Worm (Caenorhabditis elegans) whole organism, L1 larva: ENCODE measurements around the gene F26A1.4.

Experiments used
- aly-2 ChIP-seq: fragments of 150-350 bp; optimal IDR thresholded peaks from 2 replicates; lab custom pipeline; 2014; ENCODE audit warnings: missing biosample characterization, missing genetic modification characterization
- ama-1 ChIP-seq: fragments of 150-350 bp; optimal IDR thresholded peaks from 2 replicates; lab custom pipeline; 2014
- lin-13 ChIP-seq: fragments of 150-350 bp; optimal IDR thresholded peaks from 2 replicates; lab custom pipeline; 2014; ENCODE audit warnings: missing biosample characterization, missing genetic modification reagents, missing genetic modification characterization
- lin-14 ChIP-seq: fragments of 200-800 bp; sonication (Bioruptor generic); optimal IDR thresholded peaks from 2 replicates; lab custom pipeline; 2018; ENCODE audit warnings: mild to moderate bottlenecking, missing genetic modification characterization, moderate library complexity, missing compliant biosample characterization
- snpc-4 ChIP-seq: fragments of 150-350 bp; optimal IDR thresholded peaks from 2 replicates; lab custom pipeline; 2014; ENCODE audit warnings: missing biosample characterization, missing genetic modification characterization
- tbx-2 ChIP-seq: sonication (generic microtip); optimal IDR thresholded peaks from 2 replicates; lab custom pipeline; 2016; ENCODE audit warnings: missing genetic modification characterization, missing compliant biosample characterization

DNA sequence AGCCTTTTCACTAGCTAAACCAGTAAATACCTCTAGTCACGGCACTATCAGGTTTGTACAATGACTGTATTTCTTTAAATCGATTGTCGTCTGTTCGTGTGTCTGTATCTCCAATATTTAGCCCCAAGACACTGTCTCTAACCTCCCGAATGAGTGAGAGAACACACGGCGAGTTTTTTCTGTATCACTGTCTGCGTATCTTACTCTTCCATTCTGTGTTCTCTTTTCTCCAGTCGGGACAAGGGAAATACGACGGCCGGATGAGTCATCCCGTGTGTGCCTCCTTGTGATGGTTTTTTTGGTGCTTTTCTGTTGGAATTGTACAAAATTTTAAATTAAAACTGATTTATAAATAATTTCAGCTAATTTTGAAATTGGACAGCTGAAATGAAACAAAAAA is 21.3 kb upstream of the F26A1.4 start:
- peak; percentile 93 for TF ChIP-seq lin-14
- TF ChIP-seq ama-1 (lab: Kevin White, UChicago) = no peak
- no peak for TF ChIP-seq lin-13
- peak; percentile 58 for TF ChIP-seq snpc-4 (tag; lab: Kevin White, UChicago)
- TF ChIP-seq tbx-2 (tag; lab: Kevin White, UChicago) = peak; percentile 56
- peak; percentile 8 for TF ChIP-seq aly-2 (tag; lab: Kevin White, UChicago)
